Fruit fly (Drosophila melanogaster) whole organism, adult: ENCODE results near the gene CG5274.
A peak's percentile ranks its signal among the peaks of the same experiment; 100 is the strongest.

Source experiments
- CG14711 ChIP-seq: fragments of 200-800 bp; sonication (Bioruptor generic); optimal IDR thresholded peaks from 2 replicates; lab custom pipeline; 2018; ENCODE audit warnings: missing biosample characterization, mild to moderate bottlenecking, missing genetic modification characterization, moderate library complexity
- CG7101 ChIP-seq: fragments of 200-800 bp; sonication (Bioruptor generic); optimal IDR thresholded peaks from 2 replicates; lab custom pipeline; 2018; ENCODE audit warnings: missing biosample characterization, mild to moderate bottlenecking, missing genetic modification characterization, moderate library complexity
- Hr96 ChIP-seq: fragments of 200-800 bp; sonication (Bioruptor generic); optimal IDR thresholded peaks from 2 replicates; lab custom pipeline; 2016; ENCODE audit warnings: missing biosample characterization, missing genetic modification characterization
- cic ChIP-seq: fragments of 200-800 bp; sonication (Bioruptor generic); optimal IDR thresholded peaks from 2 replicates; lab custom pipeline; 2017; ENCODE audit warnings: missing biosample characterization, mild to moderate bottlenecking, missing genetic modification characterization, moderate library complexity

DNA sequence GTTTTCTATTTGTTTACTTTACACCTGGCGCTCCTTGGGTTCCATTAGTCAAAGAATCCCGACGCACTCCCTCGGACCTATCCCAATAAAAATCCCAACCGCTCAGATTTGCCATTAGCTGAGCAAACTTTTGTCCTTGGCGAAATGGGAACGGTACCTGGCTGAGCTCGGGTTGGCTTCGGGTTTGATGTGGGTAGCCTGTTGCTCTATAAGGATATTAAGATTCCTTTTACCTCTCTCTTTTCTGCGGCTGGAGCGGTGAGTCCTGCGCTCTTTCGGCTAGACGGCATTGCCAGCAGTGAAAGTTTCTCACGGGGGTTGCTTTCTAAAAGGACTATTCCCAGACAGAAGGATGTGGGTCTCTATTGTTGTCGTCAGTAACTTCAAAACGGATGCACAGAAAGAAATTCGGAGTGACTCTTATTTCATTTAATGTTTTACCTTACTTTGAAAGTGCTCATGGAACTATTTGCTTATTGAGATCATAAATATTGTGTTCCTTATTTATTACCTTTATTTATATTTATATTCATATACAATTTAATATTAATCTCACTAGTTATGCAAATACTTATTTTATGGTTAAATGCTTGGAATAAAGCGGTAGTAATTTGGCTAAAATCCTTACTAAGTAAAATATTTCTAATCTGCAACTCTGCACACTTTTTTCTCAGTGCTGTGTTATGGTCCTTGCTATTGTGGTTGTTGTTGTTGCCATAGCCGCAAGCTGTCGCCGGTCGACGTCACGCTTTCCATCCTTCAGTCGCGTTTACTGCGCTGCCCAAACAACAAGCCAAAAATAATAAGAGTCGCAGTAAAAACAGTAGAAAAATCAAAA lies 14.4 kb upstream of the CG5274 start, which contains the start of gene CG5910:
- no peak for TF ChIP-seq CG7101
- TF ChIP-seq Hr96 (GFP tag; lab: Kevin White, UChicago) = no peak
- TF ChIP-seq CG14711 (tag; lab: Kevin White, UChicago) = peak; percentile 18
- TF ChIP-seq cic (GFP tag; lab: Kevin White, UChicago) = no peak
